Fruit fly (Drosophila melanogaster) whole organism, wandering third instar larva: Measurements from ENCODE around the gene GstD9.
A peak's percentile ranks its signal among the peaks of the same experiment; 100 is the strongest.

ENCODE experiments used
- CG9705 ChIP-seq: fragments of 200-800 bp; sonication (Bioruptor generic); optimal IDR thresholded peaks from 2 replicates; lab custom pipeline; 2018; ENCODE audit warnings: missing biosample characterization, mild to moderate bottlenecking, missing genetic modification characterization
- CrebA ChIP-seq: fragments of 200-800 bp; sonication (Bioruptor generic); optimal IDR thresholded peaks from 2 replicates; lab custom pipeline; 2016; ENCODE audit warnings: missing biosample characterization, mild to moderate bottlenecking, missing genetic modification characterization, borderline replicate concordance
- Dfd ChIP-seq: fragments of >200 bp; optimal IDR thresholded peaks from 2 replicates; lab custom pipeline; 2017; ENCODE audit warnings: missing biosample characterization, missing genetic modification characterization
- Dif ChIP-seq: fragments of 200-275, 200-300 bp; sonication (Bioruptor generic); optimal IDR thresholded peaks from 2 replicates; lab custom pipeline; 2018; ENCODE audit warnings: missing biosample characterization, missing genetic modification characterization; ENCODE audit not compliant: partially characterized antibody
- GATAd ChIP-seq: sonication (Bioruptor generic); optimal IDR thresholded peaks from 2 replicates; lab custom pipeline; 2016; ENCODE audit warnings: missing biosample characterization, missing genetic modification characterization
- HLH106 ChIP-seq: fragments of 200-800 bp; optimal IDR thresholded peaks from 3 replicates; lab custom pipeline; 2019; ENCODE audit warnings: missing biosample characterization, mild to moderate bottlenecking, missing genetic modification characterization, moderate library complexity
- Hnf4 ChIP-seq: fragments of 200-800 bp; sonication (Bioruptor generic); optimal IDR thresholded peaks from 2 replicates; lab custom pipeline; 2016; ENCODE audit warnings: missing biosample characterization, mild to moderate bottlenecking, missing genetic modification characterization
- Hr78 ChIP-seq: fragments of >200 bp; optimal IDR thresholded peaks from 2 replicates; lab custom pipeline; 2017; ENCODE audit warnings: missing biosample characterization, missing genetic modification characterization
- Hr83 ChIP-seq: fragments of 200-300 bp; sonication (Bioruptor generic); optimal IDR thresholded peaks from 2 replicates; lab custom pipeline; 2016; ENCODE audit warnings: missing biosample characterization, mild to moderate bottlenecking, missing genetic modification characterization, moderate library complexity; ENCODE audit not compliant: poor library complexity, severe bottlenecking
- Mio ChIP-seq: sonication (Bioruptor generic); optimal IDR thresholded peaks from 2 replicates; lab custom pipeline; 2016; ENCODE audit warnings: missing biosample characterization, missing genetic modification characterization
- Myc ChIP-seq: fragments of >200 bp; optimal IDR thresholded peaks from 2 replicates; lab custom pipeline; 2017
- N ChIP-seq: fragments of >200 bp; optimal IDR thresholded peaks from 2 replicates; lab custom pipeline; 2018; ENCODE audit warnings: missing biosample characterization, missing external identifiers, missing genetic modification characterization
- OdsH ChIP-seq: fragments of 200-800 bp; sonication (Bioruptor generic); optimal IDR thresholded peaks from 2 replicates; lab custom pipeline; 2016; ENCODE audit warnings: missing biosample characterization, mild to moderate bottlenecking, missing genetic modification characterization
- Rel ChIP-seq, 2 experiments: fragments of 200-800 bp; sonication (Bioruptor generic) in 1 of 2; optimal IDR thresholded peaks; 2 replicates in 1 of 2; 3 replicates in 1 of 2; lab custom pipeline; 2016 to 2019; ENCODE audit warnings: mild to moderate bottlenecking in 2 of 2, missing biosample characterization in 2 of 2, missing genetic modification characterization in 2 of 2, moderate library complexity in 1 of 2
- Sp1 ChIP-seq: fragments of 200-800 bp; sonication (Bioruptor generic); optimal IDR thresholded peaks from 3 replicates; lab custom pipeline; 2019; ENCODE audit warnings: missing biosample characterization, mild to moderate bottlenecking, missing genetic modification characterization, moderate library complexity
- Vsx2 ChIP-seq: fragments of 200-300, 225-300 bp; sonication (Bioruptor generic); optimal IDR thresholded peaks from 2 replicates; lab custom pipeline; 2018; ENCODE audit warnings: missing biosample characterization, missing genetic modification characterization; ENCODE audit not compliant: partially characterized antibody
- br ChIP-seq: fragments of 200-800 bp; sonication (Bioruptor generic); optimal IDR thresholded peaks from 2 replicates; lab custom pipeline; 2016; ENCODE audit warnings: missing biosample characterization, missing genetic modification characterization
- dl ChIP-seq, 2 experiments: fragments of 175-275, 200-275 bp in 1 of 2; fragments of 200-275 bp in 1 of 2; sonication (Bioruptor generic); optimal IDR thresholded peaks; lab custom pipeline; 2018; ENCODE audit warnings: mild to moderate bottlenecking in 2 of 2, missing biosample characterization in 2 of 2, missing genetic modification characterization in 2 of 2, moderate library complexity in 2 of 2; ENCODE audit not compliant: partially characterized antibody in 2 of 2, insufficient read depth in 1 of 2
- dmrt93B ChIP-seq: fragments of 200-800 bp; sonication (Bioruptor generic); optimal IDR thresholded peaks from 2 replicates; lab custom pipeline; 2018; ENCODE audit warnings: missing biosample characterization, mild to moderate bottlenecking, missing genetic modification characterization
- dsf ChIP-seq: sonication (Bioruptor generic); optimal IDR thresholded peaks from 2 replicates; lab custom pipeline; 2016; ENCODE audit warnings: missing biosample characterization, missing genetic modification characterization, borderline replicate concordance
- ey ChIP-seq: fragments of 200-800 bp; sonication (Bioruptor generic); optimal IDR thresholded peaks from 2 replicates; lab custom pipeline; 2016; ENCODE audit warnings: missing biosample characterization, missing genetic modification characterization
- foxo ChIP-seq, 2 experiments: fragments of 200-800 bp; sonication (Bioruptor generic); optimal IDR thresholded peaks; 2 replicates in 1 of 2; 3 replicates in 1 of 2; lab custom pipeline; 2016 to 2017; ENCODE audit warnings: missing biosample characterization in 2 of 2, missing genetic modification characterization in 2 of 2
- fru ChIP-seq: fragments of 200-800 bp; sonication (Bioruptor generic); optimal IDR thresholded peaks from 3 replicates; lab custom pipeline; 2016; ENCODE audit warnings: missing biosample characterization, mild to moderate bottlenecking, missing genetic modification characterization
- h ChIP-seq: fragments of 200-800 bp; sonication (Bioruptor generic); optimal IDR thresholded peaks from 3 replicates; lab custom pipeline; 2016; ENCODE audit warnings: missing biosample characterization, mild to moderate bottlenecking, missing genetic modification characterization
- jim ChIP-seq: fragments of 175-275, 200-325 bp; sonication (Bioruptor generic); optimal IDR thresholded peaks from 2 replicates; lab custom pipeline; 2016; ENCODE audit warnings: missing biosample characterization, mild to moderate bottlenecking, missing genetic modification characterization
- lola ChIP-seq: fragments of >200 bp; optimal IDR thresholded peaks from 2 replicates; lab custom pipeline; 2017; ENCODE audit warnings: missing biosample characterization, missing genetic modification characterization
- pan ChIP-seq: fragments of >200 bp; optimal IDR thresholded peaks from 2 replicates; lab custom pipeline; 2017
- psq ChIP-seq: fragments of 200-800 bp; sonication (Bioruptor generic); optimal IDR thresholded peaks from 3 replicates; lab custom pipeline; 2017; ENCODE audit warnings: missing biosample characterization, mild to moderate bottlenecking, missing genetic modification characterization, moderate library complexity
- rgr ChIP-seq: fragments of 200-800 bp; sonication (Bioruptor generic); optimal IDR thresholded peaks from 3 replicates; lab custom pipeline; 2016; ENCODE audit warnings: missing biosample characterization, mild to moderate bottlenecking, missing genetic modification characterization
- sage ChIP-seq: fragments of 200-800 bp; sonication (Bioruptor generic); optimal IDR thresholded peaks from 2 replicates; lab custom pipeline; 2016; ENCODE audit warnings: missing biosample characterization, mild to moderate bottlenecking, missing genetic modification characterization
- sv ChIP-seq: fragments of 200-800 bp; sonication (Bioruptor generic); optimal IDR thresholded peaks from 3 replicates; lab custom pipeline; 2016; ENCODE audit warnings: missing biosample characterization, missing genetic modification characterization
- tai ChIP-seq: sonication (Bioruptor generic); optimal IDR thresholded peaks from 2 replicates; lab custom pipeline; 2016; ENCODE audit warnings: missing biosample characterization, missing genetic modification characterization
- usp ChIP-seq: fragments of >200 bp; optimal IDR thresholded peaks from 2 replicates; lab custom pipeline; 2017; ENCODE audit warnings: missing biosample characterization, missing genetic modification characterization
- woc ChIP-seq: sonication (Bioruptor generic); optimal IDR thresholded peaks from 2 replicates; lab custom pipeline; 2016; ENCODE audit warnings: missing biosample characterization, mild to moderate bottlenecking, missing genetic modification characterization

Gene GstD9

DNA sequence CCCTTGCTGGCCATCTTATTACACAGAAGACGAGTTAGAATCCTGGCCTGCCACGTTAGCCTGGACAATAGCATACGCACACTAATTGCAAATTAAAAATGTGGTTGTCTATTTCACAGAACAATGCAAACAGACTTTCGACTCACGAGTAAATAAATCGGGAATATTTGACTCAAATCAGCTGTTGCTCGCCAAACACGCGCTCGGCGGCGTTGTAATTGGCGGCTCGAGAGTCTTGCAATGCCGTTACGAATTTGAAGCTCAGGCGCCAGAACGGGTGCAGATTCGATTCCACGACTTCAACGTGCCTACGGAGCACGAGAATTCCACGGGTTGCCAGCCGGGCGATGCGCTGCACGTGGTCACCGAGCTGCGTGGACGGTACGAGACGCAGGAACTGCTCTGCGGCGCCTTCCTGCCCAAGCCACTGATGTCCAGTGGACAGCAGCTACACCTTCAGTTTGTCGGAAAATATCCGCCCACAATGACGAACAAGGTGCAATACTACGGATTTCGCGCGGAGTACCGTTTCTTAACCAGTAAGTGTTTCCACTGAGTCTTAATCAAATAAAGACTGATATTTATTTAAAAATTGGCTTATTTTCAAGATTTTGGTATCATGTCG lies 34.4 kb upstream of the GstD9 start, which contains the start of gene DNAlig3:
DNAlig3 (minus strand) TSS at position 168 of the 625 bp plus-strand sequence.
- TF ChIP-seq lola (GFP tag; lab: Kevin White, UChicago) (no peak), HLH106 (tag; lab: Kevin White, UChicago) (no peak), OdsH (GFP tag; lab: Kevin White, UChicago) (no peak), Rel (GFP tag; optimal IDR thresholded peaks at IDR 0.05; lab: Kevin White, UChicago) (no peak), Rel (tag; optimal IDR thresholded peaks at IDR 0.05; lab: Kevin White, UChicago) (peak; percentile 83)

DNA sequence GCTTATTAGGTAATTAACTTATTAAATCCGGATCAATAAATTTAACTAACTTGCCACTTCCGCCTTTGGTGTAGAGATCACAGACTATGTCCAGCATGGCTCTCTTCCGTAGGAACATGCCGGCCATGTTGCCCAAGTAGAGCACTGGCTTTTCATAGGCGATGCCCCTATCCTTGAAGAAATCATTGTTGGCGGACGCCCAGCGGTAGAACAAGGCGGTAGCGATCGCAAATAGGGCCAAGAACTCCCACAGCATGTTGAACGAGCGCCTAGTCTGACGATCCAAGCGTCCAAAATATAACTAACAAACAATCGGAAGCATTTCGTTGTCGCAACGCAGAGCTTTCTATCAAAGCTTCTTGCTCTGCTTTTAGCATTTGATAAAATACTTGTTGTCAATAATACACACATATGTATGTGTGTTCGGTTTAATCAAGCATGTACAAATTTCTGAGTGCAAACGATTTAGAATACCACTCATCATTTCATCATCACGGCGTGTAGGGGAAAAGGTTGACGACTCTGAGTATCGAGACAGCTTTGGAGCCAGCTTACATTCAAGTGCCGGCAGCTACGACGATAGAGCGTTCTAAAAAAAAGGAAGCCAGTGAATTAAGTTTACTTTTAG lies 31.4 kb upstream of the GstD9 start, which contains the start of gene Cyp9f3:
Cyp9f3 (minus strand) TSS at position 310 of the 628 bp plus-strand sequence.
- TF ChIP-seq Vsx2, result peak; percentile 20
- TF ChIP-seq rgr (GFP tag; lab: Kevin White, UChicago), result peak; percentile 9
- TF ChIP-seq CrebA, result peak; percentile 32
- no peak for TF ChIP-seq Myc

DNA sequence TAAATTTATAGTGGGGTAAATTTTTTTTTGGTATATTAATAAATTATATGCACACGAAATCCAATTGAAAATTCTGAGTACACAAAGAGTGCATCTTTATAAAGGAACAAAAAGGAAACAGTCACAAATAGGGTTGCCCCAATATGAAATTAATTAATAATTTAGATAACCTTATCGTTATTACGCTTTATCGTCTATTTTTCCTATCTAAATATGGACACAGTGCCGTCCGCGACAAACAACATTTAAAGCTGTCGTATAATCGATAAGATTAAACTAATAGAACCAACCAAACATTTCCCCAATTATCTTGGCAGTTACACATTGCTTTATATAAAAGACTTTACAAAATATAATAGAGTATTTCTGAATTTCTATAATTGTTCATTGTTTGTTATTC lies 30.7 kb upstream of the GstD9 start:
- TF ChIP-seq h (GFP tag; lab: Kevin White, UChicago) (peak; percentile 24), rgr (GFP tag; lab: Kevin White, UChicago) (no peak), foxo (GFP tag; optimal IDR thresholded peaks at IDR 0.05; lab: Kevin White, UChicago) (no peak), Hnf4 (GFP tag; lab: Kevin White, UChicago) (no peak), CrebA (peak; percentile 28), sage (GFP tag; lab: Kevin White, UChicago) (peak; percentile 38)

DNA sequence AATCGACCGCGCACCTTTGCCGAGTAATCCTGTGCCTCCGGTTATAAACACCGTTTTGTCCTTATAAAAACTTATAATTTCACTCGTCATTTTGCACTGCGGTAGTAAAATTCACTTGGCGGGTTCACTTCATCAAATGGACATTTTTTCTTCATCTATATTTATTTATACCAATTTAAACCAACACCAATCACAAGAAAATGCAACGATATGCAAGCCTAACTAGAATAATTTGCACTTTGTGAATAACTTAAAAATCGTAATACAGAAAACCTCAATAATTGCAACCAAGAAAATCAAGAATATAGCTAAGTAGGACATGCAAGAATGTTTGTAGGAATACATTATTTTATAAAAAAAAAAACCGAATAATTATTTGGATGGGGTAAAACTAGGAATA lies 28.5 kb upstream of the GstD9 start, which contains the start of the genes CG10096 and CG10097:
CG10096 (minus strand) TSS at position 101 of the 400 bp plus-strand sequence.
CG10097 (minus strand) TSS at position 101 of the 400 bp plus-strand sequence.
- no peak for TF ChIP-seq psq

DNA sequence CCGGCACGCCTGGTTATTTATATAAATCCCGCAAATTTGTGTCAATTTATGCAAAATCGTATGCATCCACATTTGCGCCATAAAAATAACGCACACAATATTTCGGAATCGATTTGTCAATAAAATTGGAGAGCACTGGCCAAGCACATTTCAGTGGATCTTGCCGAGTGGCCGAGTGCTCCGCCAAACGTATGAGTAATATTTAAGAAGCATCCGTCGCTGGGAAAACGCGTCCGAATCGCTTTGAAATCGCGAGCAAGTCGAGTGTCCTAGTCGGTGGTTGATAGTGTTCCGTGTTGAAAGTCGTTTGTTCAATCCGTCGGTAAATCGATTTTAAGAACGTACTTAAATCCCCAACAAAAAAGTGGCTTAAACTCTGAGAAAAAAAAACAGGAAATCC lies 19.6 kb upstream of the GstD9 start, which contains the start of gene CG33098:
CG33098 (plus strand) TSS at position 224 of the 400 bp plus-strand sequence.
- TF ChIP-seq dl (GFP tag; optimal IDR thresholded peaks at IDR 0.05; lab: Kevin White, UChicago; ENCODE audit: insufficient read depth in 1 of 2, partially characterized antibody in 2 of 2) (no peak), Myc (no peak), psq (no peak)

DNA sequence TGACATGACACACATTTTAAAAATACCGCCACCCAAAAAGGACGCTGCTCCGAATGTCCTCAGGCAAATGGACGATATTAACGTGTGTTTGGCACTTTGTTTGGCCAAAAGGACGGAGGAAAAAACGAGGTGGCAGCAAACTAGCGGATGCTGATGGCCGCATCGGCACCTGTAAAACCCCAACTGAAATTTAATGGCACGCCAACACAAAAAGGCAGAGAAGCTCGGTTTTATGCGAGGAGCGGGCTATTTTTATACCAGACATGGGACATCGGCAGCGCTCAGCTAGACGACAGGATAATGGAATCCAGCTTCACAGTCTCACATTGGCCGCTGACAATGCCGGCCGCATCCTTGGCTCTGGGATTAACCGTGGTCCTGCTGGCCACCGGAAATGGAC lies 18.6 kb upstream of the GstD9 start, which contains the start of gene Sol1:
Sol1 (plus strand) TSS at position 301 of the 400 bp plus-strand sequence.
- TF ChIP-seq dl (GFP tag; optimal IDR thresholded peaks at IDR 0.05; lab: Kevin White, UChicago; ENCODE audit: insufficient read depth in 1 of 2, partially characterized antibody in 2 of 2), result no peak
- no peak for TF ChIP-seq psq
- no peak for TF ChIP-seq GATAd (GFP tag; lab: Kevin White, UChicago)
- TF ChIP-seq CrebA, result no peak
- no peak for TF ChIP-seq br (GFP tag; lab: Kevin White, UChicago)
- TF ChIP-seq ey (GFP tag; lab: Kevin White, UChicago), result no peak
- TF ChIP-seq N (GFP tag; lab: Kevin White, UChicago), result no peak
- no peak for TF ChIP-seq Hnf4 (GFP tag; lab: Kevin White, UChicago)
- no peak for TF ChIP-seq CG9705 (GFP tag; lab: Kevin White, UChicago)
- TF ChIP-seq jim (GFP tag; lab: Kevin White, UChicago), result no peak
- TF ChIP-seq Mio, result no peak
- TF ChIP-seq Rel (GFP tag; optimal IDR thresholded peaks at IDR 0.05; lab: Kevin White, UChicago), result no peak
- TF ChIP-seq Rel (tag; optimal IDR thresholded peaks at IDR 0.05; lab: Kevin White, UChicago), result no peak
- no peak for TF ChIP-seq sv
- TF ChIP-seq lola (GFP tag; lab: Kevin White, UChicago), result no peak
- TF ChIP-seq usp (GFP tag; lab: Kevin White, UChicago), result no peak
- TF ChIP-seq Dfd (GFP tag; lab: Kevin White, UChicago), result no peak

DNA sequence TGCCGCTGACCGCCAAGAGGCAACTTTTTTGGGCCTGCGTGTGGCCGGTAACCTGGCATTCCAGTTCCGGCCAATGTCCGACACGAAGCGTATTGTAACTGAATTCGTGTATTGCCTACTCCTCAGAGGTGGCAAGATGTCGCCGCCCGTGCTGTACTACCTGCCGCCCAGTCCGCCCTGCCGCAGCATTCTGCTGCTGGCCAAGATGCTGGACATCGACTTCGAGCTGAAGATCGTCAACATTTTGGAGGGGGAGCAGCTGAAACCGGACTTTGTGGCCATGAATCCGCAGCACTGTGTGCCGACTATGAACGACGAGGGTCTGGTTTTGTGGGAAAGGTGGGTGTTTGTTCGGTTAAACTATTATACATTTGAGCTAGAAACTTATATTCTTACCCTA lies 16.9 kb upstream of the GstD9 start:
- TF ChIP-seq pan (no peak), Dif (no peak), jim (GFP tag; lab: Kevin White, UChicago) (no peak), foxo (GFP tag; optimal IDR thresholded peaks at IDR 0.05; lab: Kevin White, UChicago) (no peak), usp (GFP tag; lab: Kevin White, UChicago) (no peak), fru (GFP tag; lab: Kevin White, UChicago) (no peak), Hr83 (GFP tag; lab: Kevin White, UChicago) (no peak), woc (GFP tag; lab: Kevin White, UChicago) (no peak), Hr78 (GFP tag; lab: Kevin White, UChicago) (no peak), dl (GFP tag; optimal IDR thresholded peaks at IDR 0.05; lab: Kevin White, UChicago; ENCODE audit: insufficient read depth in 1 of 2, partially characterized antibody in 2 of 2) (no peak), Mio (no peak), CG9705 (GFP tag; lab: Kevin White, UChicago) (no peak), Sp1 (GFP tag; lab: Kevin White, UChicago) (no peak), tai (GFP tag; lab: Kevin White, UChicago) (no peak), OdsH (GFP tag; lab: Kevin White, UChicago) (no peak), dmrt93B (GFP tag; lab: Kevin White, UChicago) (no peak), Hnf4 (GFP tag; lab: Kevin White, UChicago) (no peak), CrebA (no peak), dsf (GFP tag; lab: Kevin White, UChicago) (no peak)
